Fruit fly (Drosophila melanogaster) whole organism: Measurements from ENCODE around the gene Acsx2.

ENCODE experiments used
- pan ChIP-seq: fragments of >200 bp; optimal IDR thresholded peaks from 2 replicates; lab custom pipeline; 2017
- psq ChIP-seq: fragments of >200 bp; optimal IDR thresholded peaks from 2 replicates; lab custom pipeline; 2017

DNA sequence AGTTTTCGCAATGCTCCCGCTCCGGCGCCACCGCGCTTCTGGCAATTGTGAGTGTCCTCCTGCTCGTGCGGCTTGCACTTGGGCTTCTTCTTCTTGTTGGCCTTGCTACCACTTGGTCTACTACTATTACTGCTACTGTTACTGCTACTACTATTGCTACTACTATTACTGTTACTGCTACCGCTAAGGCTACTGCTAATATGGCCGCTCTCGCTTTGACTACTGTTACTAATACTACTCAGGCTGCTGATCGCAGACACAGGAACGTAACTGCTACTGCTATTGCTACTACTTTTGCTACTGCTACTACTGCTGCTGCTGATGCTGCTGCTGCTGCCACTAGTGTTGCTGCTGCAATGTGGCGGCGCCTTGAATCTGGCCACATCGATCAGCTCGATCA is 18.3 kb downstream of the Acsx2 start:
- no peak for TF ChIP-seq pan (lab: Kevin White, UChicago)
- TF ChIP-seq psq: no peak
